Worm (Caenorhabditis elegans) whole organism, L4 larva: ENCODE data around the gene F19C6.5.

Experiments
- R02D3.7 ChIP-seq: fragments of 150-350 bp; sonication (generic microtip); optimal IDR thresholded peaks from 3 replicates; lab custom pipeline; 2014; ENCODE audit warnings: missing biosample characterization, missing genetic modification characterization
- ZK546.5 ChIP-seq, 2 experiments: sonication (generic microtip); optimal IDR thresholded peaks; 2 replicates each; lab custom pipeline; 2017; ENCODE audit warnings: missing biosample characterization in 2 of 2, missing genetic modification characterization in 2 of 2
- ceh-82 ChIP-seq: sonication (generic microtip); optimal IDR thresholded peaks from 2 replicates; lab custom pipeline; 2017; ENCODE audit warnings: missing biosample characterization, missing genetic modification characterization
- ces-1 ChIP-seq: fragments of 150-350 bp; sonication (generic microtip); optimal IDR thresholded peaks from 4 replicates; lab custom pipeline; 2014; ENCODE audit warnings: missing biosample characterization, missing genetic modification reagents, missing genetic modification characterization
- dpl-1 ChIP-seq: fragments of 150-350 bp; optimal IDR thresholded peaks from 2 replicates; lab custom pipeline; 2014; ENCODE audit warnings: missing biosample characterization, missing genetic modification reagents, missing genetic modification characterization
- lin-39 ChIP-seq: fragments of 150-350 bp; optimal IDR thresholded peaks from 2 replicates; lab custom pipeline; 2014; ENCODE audit warnings: missing biosample characterization, missing genetic modification reagents, missing genetic modification characterization
- lir-3 ChIP-seq: sonication (generic microtip); optimal IDR thresholded peaks from 2 replicates; lab custom pipeline; 2016; ENCODE audit warnings: mild to moderate bottlenecking, missing genetic modification characterization, missing compliant biosample characterization
- nhr-237 ChIP-seq: sonication (generic microtip); optimal IDR thresholded peaks from 2 replicates; lab custom pipeline; 2017; ENCODE audit warnings: missing biosample characterization, missing genetic modification characterization

ce11 chrX:9958561-9958960, 26.2 kb downstream of the F19C6.5 start, which contains the start of gene ZC506.1:
- TF ChIP-seq ces-1 (GFP tag; lab: Kevin White, UChicago) (no peak), ceh-82 (tag; lab: Kevin White, UChicago) (no peak), dpl-1 (GFP tag; lab: Kevin White, UChicago) (peak; percentile 62), R02D3.7 (tag; lab: Kevin White, UChicago) (no peak), ZK546.5 (tag; optimal IDR thresholded peaks at IDR 0.05; lab: Kevin White, UChicago) (peak in 1 of 2 experiments; percentile 12), nhr-237 (tag; lab: Kevin White, UChicago) (no peak), lir-3 (tag; lab: Kevin White, UChicago) (no peak), lin-39 (no peak)
